Worm (Caenorhabditis elegans) whole organism, L2 larva: Measurements from ENCODE around the gene T06E8.2.

Source experiments
- fos-1 ChIP-seq: fragments of 150-350 bp; optimal IDR thresholded peaks from 2 replicates; lab custom pipeline; 2014; ENCODE audit warnings: missing biosample characterization, missing genetic modification characterization
- lin-13 ChIP-seq: fragments of 150-350 bp; optimal IDR thresholded peaks from 2 replicates; lab custom pipeline; 2014; ENCODE audit warnings: missing biosample characterization, missing genetic modification reagents, missing genetic modification characterization
- nhr-11 ChIP-seq: fragments of 150-350 bp; optimal IDR thresholded peaks from 2 replicates; lab custom pipeline; 2014; ENCODE audit warnings: missing biosample characterization, missing genetic modification characterization
- nhr-237 ChIP-seq: fragments of 150-350 bp; optimal IDR thresholded peaks from 2 replicates; lab custom pipeline; 2014; ENCODE audit warnings: missing biosample characterization, missing genetic modification characterization
- skn-1 ChIP-seq: sonication (generic microtip); optimal IDR thresholded peaks from 2 replicates; lab custom pipeline; 2017; ENCODE audit warnings: missing biosample characterization, missing genetic modification characterization
- snpc-4 ChIP-seq: fragments of 150-350 bp; optimal IDR thresholded peaks from 2 replicates; lab custom pipeline; 2014; ENCODE audit warnings: missing biosample characterization, missing genetic modification characterization
- unc-39 ChIP-seq: fragments of 150-350 bp; optimal IDR thresholded peaks from 2 replicates; lab custom pipeline; 2014; ENCODE audit warnings: missing biosample characterization, missing genetic modification characterization
- unc-55 ChIP-seq: fragments of 150-350 bp; sonication (generic microtip); optimal IDR thresholded peaks from 3 replicates; lab custom pipeline; 2014; ENCODE audit warnings: missing biosample characterization, missing genetic modification reagents, missing genetic modification characterization
- zag-1 ChIP-seq: fragments of 150-350 bp; optimal IDR thresholded peaks from 2 replicates; lab custom pipeline; 2014; ENCODE audit warnings: missing biosample characterization, missing genetic modification characterization
- ztf-11 ChIP-seq: sonication (generic microtip); optimal IDR thresholded peaks from 2 replicates; lab custom pipeline; 2017; ENCODE audit warnings: missing biosample characterization, missing genetic modification characterization

ce11 chrV:9987688-9988087, 48.5 kb downstream of the T06E8.2 start, which contains the start of gene C27H6.8:
- no peak for TF ChIP-seq zag-1 (tag; lab: Kevin White, UChicago)
- TF ChIP-seq fos-1 (tag; lab: Kevin White, UChicago): no peak
- no peak for TF ChIP-seq lin-13 (GFP tag; lab: Kevin White, UChicago)
- no peak for TF ChIP-seq skn-1
- TF ChIP-seq unc-39 (tag; lab: Kevin White, UChicago): no peak
- TF ChIP-seq nhr-11 (tag; lab: Kevin White, UChicago): no peak
- TF ChIP-seq ztf-11 (tag; lab: Kevin White, UChicago): no peak
- TF ChIP-seq snpc-4 (tag; lab: Kevin White, UChicago): no peak
- no peak for TF ChIP-seq nhr-237 (tag; lab: Kevin White, UChicago)
- TF ChIP-seq unc-55 (GFP tag; lab: Kevin White, UChicago): no peak
